Fruit fly (Drosophila melanogaster) whole organism, embryonic: ENCODE measurements around the gene CG14636.

Experiments used
- CG10321 ChIP-seq: fragments of 200-800 bp; sonication (Bioruptor generic); IDR thresholded peaks from 2 replicates; pipeline ENCODE4 v1.3.6; 2022; ENCODE audit warnings: missing biosample characterization, missing genetic modification characterization
- CG10959 ChIP-seq: fragments of 200-800 bp; sonication (Bioruptor generic); IDR thresholded peaks from 2 replicates; pipeline ENCODE4 v1.3.6; 2022; ENCODE audit warnings: missing biosample characterization, missing genetic modification characterization
- CG11695 ChIP-seq: fragments of 200-800 bp; sonication (Bioruptor generic); IDR thresholded peaks from 3 replicates; pipeline ENCODE4 v1.3.6; 2022; ENCODE audit warnings: missing biosample characterization, missing genetic modification characterization
- CG11696 ChIP-seq: fragments of 200-800 bp; sonication (Bioruptor generic); IDR thresholded peaks from 2 replicates; pipeline ENCODE4 v1.3.6; 2022; ENCODE audit warnings: missing biosample characterization, missing genetic modification characterization
- CG11723 ChIP-seq: fragments of 200-800 bp; sonication (Bioruptor generic); optimal IDR thresholded peaks from 2 replicates; lab custom pipeline; 2017; ENCODE audit warnings: missing biosample characterization, mild to moderate bottlenecking, missing genetic modification characterization
- CG12071 ChIP-seq: fragments of 200-800 bp; sonication (Bioruptor generic); optimal IDR thresholded peaks from 3 replicates; lab custom pipeline; 2018; ENCODE audit warnings: missing biosample characterization, mild to moderate bottlenecking, missing genetic modification characterization
- CG13624 ChIP-seq: fragments of 200-800 bp; sonication (Bioruptor generic); optimal IDR thresholded peaks from 2 replicates; lab custom pipeline; 2016; ENCODE audit warnings: missing biosample characterization, missing genetic modification characterization
- CG14965 ChIP-seq: fragments of 200-800 bp; sonication (Bioruptor generic); optimal IDR thresholded peaks from 2 replicates; lab custom pipeline; 2016; ENCODE audit warnings: missing biosample characterization, missing genetic modification characterization, borderline replicate concordance
- CG15011 ChIP-seq: fragments of 200-800 bp; sonication (Bioruptor generic); optimal IDR thresholded peaks from 3 replicates; lab custom pipeline; 2018; ENCODE audit warnings: missing biosample characterization, mild to moderate bottlenecking, missing genetic modification characterization
- CG18619 ChIP-seq: fragments of 200-800 bp; sonication (Bioruptor generic); optimal IDR thresholded peaks from 3 replicates; lab custom pipeline; 2017; ENCODE audit warnings: missing biosample characterization, mild to moderate bottlenecking, missing genetic modification characterization
- CG2120 ChIP-seq: fragments of 200-800 bp; sonication (Bioruptor generic); optimal IDR thresholded peaks from 3 replicates; lab custom pipeline; 2016; ENCODE audit warnings: missing biosample characterization, missing genetic modification characterization
- CG30403 ChIP-seq: fragments of 200-800 bp; sonication (Bioruptor generic); optimal IDR thresholded peaks from 3 replicates; lab custom pipeline; 2016; ENCODE audit warnings: missing biosample characterization, missing genetic modification characterization
- CG33213 ChIP-seq: fragments of 200-800 bp; sonication (Bioruptor generic); optimal IDR thresholded peaks from 3 replicates; lab custom pipeline; 2016; ENCODE audit warnings: missing biosample characterization, missing genetic modification characterization
- CG4820 ChIP-seq: fragments of 200-800 bp; sonication (Bioruptor generic); optimal IDR thresholded peaks from 3 replicates; lab custom pipeline; 2016; ENCODE audit warnings: missing biosample characterization, missing genetic modification characterization
- CG5953 ChIP-seq: fragments of 200-800 bp; sonication (Bioruptor generic); IDR thresholded peaks from 2 replicates; pipeline ENCODE4 v1.3.6; 2022; ENCODE audit warnings: missing biosample characterization, missing genetic modification characterization
- CG7357 ChIP-seq: fragments of 200-800 bp; sonication (Bioruptor generic); IDR thresholded peaks from 3 replicates; pipeline ENCODE4 v1.3.6; 2022; ENCODE audit warnings: missing biosample characterization, missing genetic modification characterization
- CG8089 ChIP-seq: fragments of 200-800 bp; sonication (Bioruptor generic); optimal IDR thresholded peaks from 3 replicates; lab custom pipeline; 2016; ENCODE audit warnings: missing biosample characterization, missing genetic modification characterization
- CG8388 ChIP-seq: fragments of 200-800 bp; sonication (Bioruptor generic); optimal IDR thresholded peaks from 2 replicates; lab custom pipeline; 2019; ENCODE audit warnings: missing biosample characterization, mild to moderate bottlenecking, missing genetic modification characterization, moderate library complexity
- D ChIP-seq, 2 experiments: fragments of 200-800 bp in 1 of 2; fragments of >200 bp in 1 of 2; sonication (Bioruptor generic) in 1 of 2; optimal IDR thresholded peaks; 2 replicates in 1 of 2; 3 replicates in 1 of 2; lab custom pipeline; 2017; ENCODE audit warnings: mild to moderate bottlenecking in 1 of 2, missing biosample characterization in 1 of 2, missing genetic modification characterization in 1 of 2, missing genetic modification reagents in 1 of 2
- Dbx ChIP-seq: fragments of 200-800 bp; sonication (Bioruptor generic); IDR thresholded peaks from 3 replicates; pipeline ENCODE4 v1.3.6; 2022; ENCODE audit warnings: missing biosample characterization, missing genetic modification characterization
- Drgx ChIP-seq: fragments of 200-800 bp; sonication (Bioruptor generic); IDR thresholded peaks from 2 replicates; pipeline ENCODE4 v1.3.6; 2022; ENCODE audit warnings: missing biosample characterization, missing genetic modification characterization
- Ets65A ChIP-seq: fragments of 200-800 bp; sonication (Bioruptor generic); peaks from one replicate; lab custom pipeline; 2016; ENCODE audit warnings: missing biosample characterization, missing genetic modification characterization
- Ets97D ChIP-seq: fragments of 200-800 bp; sonication (Bioruptor generic); optimal IDR thresholded peaks from 3 replicates; lab custom pipeline; 2016; ENCODE audit warnings: missing biosample characterization, missing genetic modification characterization
- HLHmδ ChIP-seq: fragments of 200-800 bp; sonication (Bioruptor generic); optimal IDR thresholded peaks from 2 replicates; lab custom pipeline; 2018; ENCODE audit warnings: missing biosample characterization, mild to moderate bottlenecking, missing genetic modification characterization, moderate library complexity
- Oaz ChIP-seq: fragments of 200-800 bp; sonication (Bioruptor generic); IDR thresholded peaks from 2 replicates; pipeline ENCODE4 v1.3.6; 2022; ENCODE audit warnings: missing biosample characterization, missing genetic modification characterization
- Opbp ChIP-seq: fragments of 200-800 bp; sonication (Bioruptor generic); IDR thresholded peaks from 3 replicates; pipeline ENCODE4 v1.3.6; 2022; ENCODE audit warnings: missing biosample characterization, missing genetic modification characterization; ENCODE audit not compliant: partially characterized antibody
- Pdp1 ChIP-seq, 2 experiments: fragments of 200-800 bp; sonication (Bioruptor generic); optimal IDR thresholded peaks; 3 replicates each; lab custom pipeline; 2016; ENCODE audit warnings: missing biosample characterization in 2 of 2, missing genetic modification characterization in 2 of 2, mild to moderate bottlenecking in 1 of 2, moderate library complexity in 1 of 2
- Ptx1 ChIP-seq: fragments of 200-800 bp; sonication (Bioruptor generic); IDR thresholded peaks from 2 replicates; pipeline ENCODE4 v1.3.6; 2022; ENCODE audit warnings: missing biosample characterization, missing genetic modification characterization
- abd-A ChIP-seq: fragments of 200-800 bp; sonication (Bioruptor generic); optimal IDR thresholded peaks from 3 replicates; lab custom pipeline; 2019; ENCODE audit warnings: missing biosample characterization, mild to moderate bottlenecking, missing genetic modification characterization, moderate library complexity
- al ChIP-seq: fragments of 200-800 bp; sonication (Bioruptor generic); IDR thresholded peaks from 2 replicates; pipeline ENCODE4 v1.3.6; 2022; ENCODE audit warnings: missing biosample characterization, missing genetic modification characterization
- ase ChIP-seq: fragments of 200-800 bp; sonication (Bioruptor generic); IDR thresholded peaks from 3 replicates; pipeline ENCODE4 v1.3.6; 2022; ENCODE audit warnings: missing biosample characterization, missing genetic modification characterization
- cg ChIP-seq: fragments of 200-800 bp; sonication (Bioruptor generic); optimal IDR thresholded peaks from 3 replicates; lab custom pipeline; 2019; ENCODE audit warnings: missing biosample characterization, mild to moderate bottlenecking, missing genetic modification characterization, moderate library complexity
- fd96Cb ChIP-seq: fragments of 200-800 bp; sonication (Bioruptor generic); optimal IDR thresholded peaks from 2 replicates; lab custom pipeline; 2018; ENCODE audit warnings: missing biosample characterization, mild to moderate bottlenecking, missing genetic modification characterization, moderate library complexity
- inv ChIP-seq: fragments of 200-800 bp; sonication (Bioruptor generic); IDR thresholded peaks from 2 replicates; pipeline ENCODE4 v1.3.6; 2022; ENCODE audit warnings: missing biosample characterization, missing genetic modification characterization; ENCODE audit not compliant: partially characterized antibody
- kay ChIP-seq: fragments of 200-800 bp; sonication (Bioruptor generic); optimal IDR thresholded peaks from 2 replicates; lab custom pipeline; 2016; ENCODE audit warnings: missing biosample characterization, missing genetic modification characterization
- lilli ChIP-seq: fragments of 200-800 bp; sonication (Bioruptor generic); optimal IDR thresholded peaks from 3 replicates; lab custom pipeline; 2016; ENCODE audit warnings: missing biosample characterization, missing genetic modification characterization
- lola ChIP-seq, 3 experiments: fragments of >200 bp in 2 of 3; fragments of 200-800 bp in 1 of 3; sonication (Bioruptor generic) in 1 of 3; optimal IDR thresholded peaks; 2 replicates each; lab custom pipeline; 2017 to 2019; ENCODE audit warnings: missing biosample characterization in 3 of 3, missing genetic modification characterization in 3 of 3, mild to moderate bottlenecking in 1 of 3, moderate library complexity in 1 of 3
- oc ChIP-seq: fragments of 200-800 bp; sonication (Bioruptor generic); optimal IDR thresholded peaks from 2 replicates; lab custom pipeline; 2018; ENCODE audit warnings: missing biosample characterization, mild to moderate bottlenecking, missing genetic modification characterization, moderate library complexity
- pros ChIP-seq: fragments of 200-800 bp; sonication (Bioruptor generic); optimal IDR thresholded peaks from 3 replicates; lab custom pipeline; 2019; ENCODE audit warnings: missing biosample characterization, mild to moderate bottlenecking, missing genetic modification characterization, moderate library complexity
- pum ChIP-seq: fragments of 200-800 bp; sonication (Bioruptor generic); optimal IDR thresholded peaks from 2 replicates; lab custom pipeline; 2016; ENCODE audit warnings: missing biosample characterization, missing genetic modification characterization
- ranshi ChIP-seq: fragments of 200-800 bp; sonication (Bioruptor generic); IDR thresholded peaks from 2 replicates; pipeline ENCODE4 v1.3.6; 2022; ENCODE audit warnings: missing biosample characterization, missing genetic modification characterization
- ro ChIP-seq: fragments of 200-800 bp; sonication (Bioruptor generic); IDR thresholded peaks from 2 replicates; pipeline ENCODE4 v1.3.6; 2022; ENCODE audit warnings: missing biosample characterization, missing genetic modification characterization
- sens ChIP-seq: fragments of 200-800 bp; sonication (Bioruptor generic); peaks from one replicate; lab custom pipeline; 2016; ENCODE audit warnings: missing biosample characterization, missing genetic modification characterization
- sim ChIP-seq: fragments of 200-800 bp; sonication (Bioruptor generic); IDR thresholded peaks from 2 replicates; pipeline ENCODE4 v1.3.6; 2022; ENCODE audit warnings: missing biosample characterization, missing genetic modification characterization
- sisA ChIP-seq: fragments of 200-800 bp; sonication (Bioruptor generic); IDR thresholded peaks from 2 replicates; pipeline ENCODE4 v1.3.6; 2022; ENCODE audit warnings: missing biosample characterization, missing genetic modification characterization
- ssp ChIP-seq: fragments of 200-800 bp; sonication (Bioruptor generic); IDR thresholded peaks from 2 replicates; pipeline ENCODE4 v1.3.6; 2022; ENCODE audit warnings: missing biosample characterization, missing genetic modification characterization
- toy ChIP-seq: fragments of 200-800 bp; sonication (Bioruptor generic); IDR thresholded peaks from 2 replicates; pipeline ENCODE4 v1.3.6; 2022; ENCODE audit warnings: missing biosample characterization, missing genetic modification characterization
- vvl ChIP-seq: fragments of 200-800 bp; sonication (Bioruptor generic); IDR thresholded peaks from 2 replicates; pipeline ENCODE4 v1.3.6; 2022; ENCODE audit warnings: missing biosample characterization, missing genetic modification characterization

CG14636 gene

dm6 chr3R:4246578-4247070, 31.5 kb upstream of the CG14636 start, which contains the start of gene TwdlF:
Gene TwdlF (plus strand): TSS chr3R:4247020.
- peak in 1 of 2 experiments; percentile 7 for TF ChIP-seq Pdp1 (GFP tag; optimal IDR thresholded peaks at IDR 0.05; lab: Kevin White, UChicago)
- peak; percentile 25 for TF ChIP-seq abd-A (tag; lab: Kevin White, UChicago)
- no peak for TF ChIP-seq CG33213
- no peak for TF ChIP-seq lola (GFP tag; optimal IDR thresholded peaks at IDR 0.05; lab: Kevin White, UChicago)
- no peak for TF ChIP-seq sisA (GFP tag; lab: Robert Waterston, UW)
- peak; percentile 58; the same call in 1 of the 2 replicates for TF ChIP-seq vvl (GFP tag; lab: Robert Waterston, UW)
- TF ChIP-seq oc: peak; percentile 67
- TF ChIP-seq CG7357: no peak
- TF ChIP-seq sens (GFP tag; lab: Kevin White, UChicago): no peak
- TF ChIP-seq pros (GFP tag; lab: Kevin White, UChicago): no peak
- TF ChIP-seq CG8388: no peak
- TF ChIP-seq ase: no peak

DNA sequence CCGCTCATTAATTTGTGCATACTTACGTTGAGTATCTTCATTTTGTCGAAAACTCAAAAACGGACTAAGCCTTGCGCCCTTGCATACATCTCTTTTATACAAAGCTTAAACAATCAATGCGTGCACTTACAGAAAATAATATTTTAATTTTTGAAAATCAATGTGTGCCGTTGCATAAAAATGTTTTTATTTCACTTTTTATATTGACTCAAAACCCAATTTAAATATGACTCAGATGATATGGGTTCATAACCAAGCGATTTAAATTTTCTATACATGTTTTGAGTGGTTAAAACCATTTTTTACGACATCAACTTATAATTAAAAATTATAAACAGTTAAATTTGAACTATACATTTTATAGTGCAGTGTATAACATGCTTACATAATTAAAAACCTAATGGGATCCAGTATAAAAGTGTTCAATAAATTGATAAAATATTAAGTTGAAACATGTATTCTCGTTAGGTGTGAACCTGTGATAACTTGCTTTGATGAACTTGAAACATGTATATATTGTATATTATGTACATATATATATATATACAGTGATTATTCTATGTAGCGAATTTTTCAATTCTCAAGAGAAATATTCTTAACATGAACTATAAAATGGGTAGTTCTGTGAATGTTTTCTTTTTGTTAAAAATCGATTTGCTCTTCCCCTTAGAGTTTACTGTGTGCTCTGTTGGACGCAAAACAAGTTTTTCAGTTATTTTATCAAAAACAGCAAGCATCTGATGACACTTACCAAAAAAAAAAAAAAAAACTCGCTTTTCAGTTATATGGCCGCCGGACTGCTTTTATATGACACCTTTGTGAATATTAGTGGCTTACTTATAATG, 28.2 kb upstream of the CG14636 start, which contains the start of gene CG34305:
Gene CG34305 (minus strand): TSS at position 51 of the 845 bp plus-strand sequence.
- TF ChIP-seq cg (GFP tag; lab: Kevin White, UChicago) (no peak), Ets97D (GFP tag; lab: Kevin White, UChicago) (no peak), HLHmδ (GFP tag; lab: Kevin White, UChicago) (no peak), CG10959 (GFP tag; lab: Robert Waterston, UW) (no peak), CG8089 (GFP tag; lab: Kevin White, UChicago) (no peak), Ptx1 (peak; percentile 25; the same call in 1 of the 2 replicates), CG5953 (GFP tag; lab: Robert Waterston, UW) (no peak), CG15011 (no peak), CG11723 (GFP tag; lab: Kevin White, UChicago) (no peak), Drgx (GFP tag; lab: Robert Waterston, UW) (no peak), CG11695 (GFP tag; lab: Robert Waterston, UW) (peak; percentile 40; the same call in 1 of the 3 replicates), ro (GFP tag; lab: Robert Waterston, UW) (no peak), D (optimal IDR thresholded peaks at IDR 0.05; lab: Kevin White, UChicago) (no peak), D (GFP tag; optimal IDR thresholded peaks at IDR 0.05; lab: Kevin White, UChicago) (no peak), ssp (no peak), CG4820 (no peak), CG10321 (GFP tag; lab: Robert Waterston, UW) (no peak), inv (GFP tag; lab: Robert Waterston, UW) (no peak), sim (GFP tag; lab: Robert Waterston, UW) (no peak), CG14965 (GFP tag; lab: Kevin White, UChicago) (no peak), CG12071 (GFP tag; lab: Kevin White, UChicago) (no peak), CG18619 (GFP tag; lab: Kevin White, UChicago) (no peak), al (GFP tag; lab: Robert Waterston, UW) (0 out of 2 replicates have a peak, but pooled peaks have one; percentile 27), pum (GFP tag; lab: Kevin White, UChicago) (no peak), lilli (GFP tag; lab: Kevin White, UChicago) (peak; percentile 4), ranshi (GFP tag; lab: Robert Waterston, UW) (no peak), CG2120 (GFP tag; lab: Kevin White, UChicago) (peak; percentile 30), CG11696 (GFP tag; lab: Robert Waterston, UW) (no peak), Dbx (GFP tag; lab: Robert Waterston, UW) (no peak), CG30403 (GFP tag; lab: Kevin White, UChicago) (peak; percentile 9), Oaz (no peak), fd96Cb (tag; lab: Kevin White, UChicago) (no peak), abd-A (tag; lab: Kevin White, UChicago) (peak; percentile 13), Ets65A (no peak), Opbp (no peak), toy (no peak), kay (GFP tag; lab: Kevin White, UChicago) (no peak), CG13624 (GFP tag; lab: Kevin White, UChicago) (no peak)
